Fruit fly (Drosophila melanogaster): ENCODE measurements around the gene CG1317.

The CG1317 gene

DNA sequence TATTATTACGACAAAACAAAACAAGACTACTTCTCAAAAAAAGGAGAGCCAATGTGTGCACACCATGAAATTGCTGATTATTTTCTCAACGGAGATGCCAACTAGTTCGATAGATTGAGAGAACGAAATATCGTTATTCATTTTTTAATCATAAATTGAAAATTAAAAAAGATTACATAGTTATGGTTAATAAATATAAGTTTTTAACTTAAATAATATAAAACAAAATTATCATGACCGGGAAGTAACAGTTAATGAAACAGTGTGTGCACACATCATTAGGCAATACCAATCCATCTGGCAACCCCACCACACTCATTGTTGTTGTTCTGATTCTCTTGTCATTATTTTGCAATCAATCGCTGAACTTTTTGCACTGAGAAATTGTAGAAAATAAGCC lies at the start of gene CG1317, which contains the start of gene CG8993:
CG1317 (minus strand) TSS at position 58 of the 400 bp plus-strand sequence.
CG8993 (plus strand) TSS at position 318 of the 400 bp plus-strand sequence.
- TF ChIP-seq EcR (GFP tag; optimal IDR thresholded peaks at IDR 0.05) (no peak), usp (GFP tag; optimal IDR thresholded peaks at IDR 0.05) (no peak), Dll (optimal IDR thresholded peaks at IDR 0.05) (no peak), psq (optimal IDR thresholded peaks at IDR 0.05) (no peak), CG8478 (optimal IDR thresholded peaks at IDR 0.05) (no peak), pan (optimal IDR thresholded peaks at IDR 0.05) (no peak)

- TF ChIP-seq Dll (optimal IDR thresholded peaks at IDR 0.05) (no peak), pan (optimal IDR thresholded peaks at IDR 0.05) (no peak), CG8478 (optimal IDR thresholded peaks at IDR 0.05) (no peak), psq (optimal IDR thresholded peaks at IDR 0.05) (no peak), EcR (GFP tag; optimal IDR thresholded peaks at IDR 0.05) (no peak), usp (GFP tag; optimal IDR thresholded peaks at IDR 0.05) (no peak)
Observed at dm6 chr3L:2421138-2421537, 49.4 kb upstream of the CG1317 start.

- no peak for TF ChIP-seq usp (GFP tag; optimal IDR thresholded peaks at IDR 0.05)
- no peak for TF ChIP-seq EcR (GFP tag; optimal IDR thresholded peaks at IDR 0.05)
- no peak for TF ChIP-seq pan (optimal IDR thresholded peaks at IDR 0.05)
- TF ChIP-seq CG8478 (optimal IDR thresholded peaks at IDR 0.05), result no peak
- TF ChIP-seq Dll (optimal IDR thresholded peaks at IDR 0.05), result no peak
- no peak for TF ChIP-seq psq (optimal IDR thresholded peaks at IDR 0.05)
Observed at dm6 chr3L:2418769-2419168, 47.0 kb upstream of the CG1317 start.

DNA sequence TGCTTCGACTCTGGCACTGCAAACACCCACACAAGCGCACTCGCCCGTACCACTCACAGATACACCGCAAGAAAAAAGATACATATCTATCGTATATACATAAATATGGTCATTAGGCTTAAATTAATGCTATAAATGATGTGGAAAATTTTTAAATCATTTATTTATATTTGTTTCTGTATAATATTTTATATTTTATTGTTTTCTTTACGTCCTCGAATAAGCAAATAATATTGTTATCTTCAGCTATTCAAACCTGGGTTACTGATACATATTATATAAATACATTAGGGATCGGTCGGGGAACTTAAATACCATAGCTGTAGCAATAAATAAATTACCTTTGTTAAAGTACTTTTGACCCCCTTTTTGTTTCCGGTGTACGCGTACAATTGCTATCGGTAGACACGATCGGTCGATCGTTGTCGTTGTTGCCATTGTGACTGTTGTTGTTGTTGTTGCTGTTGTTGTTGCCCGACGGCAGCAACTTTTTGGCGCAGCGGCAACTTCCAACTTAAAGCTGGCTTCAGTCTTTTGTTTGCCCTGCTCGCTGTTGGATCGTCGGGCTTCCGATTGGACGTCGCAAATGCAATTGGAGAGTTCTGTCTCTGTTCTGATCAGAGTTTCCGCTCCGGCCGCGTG lies 45.8 kb upstream of the CG1317 start:
- TF ChIP-seq pan (optimal IDR thresholded peaks at IDR 0.05), result peak; percentile 31
- no peak for TF ChIP-seq EcR (GFP tag; optimal IDR thresholded peaks at IDR 0.05)

DNA sequence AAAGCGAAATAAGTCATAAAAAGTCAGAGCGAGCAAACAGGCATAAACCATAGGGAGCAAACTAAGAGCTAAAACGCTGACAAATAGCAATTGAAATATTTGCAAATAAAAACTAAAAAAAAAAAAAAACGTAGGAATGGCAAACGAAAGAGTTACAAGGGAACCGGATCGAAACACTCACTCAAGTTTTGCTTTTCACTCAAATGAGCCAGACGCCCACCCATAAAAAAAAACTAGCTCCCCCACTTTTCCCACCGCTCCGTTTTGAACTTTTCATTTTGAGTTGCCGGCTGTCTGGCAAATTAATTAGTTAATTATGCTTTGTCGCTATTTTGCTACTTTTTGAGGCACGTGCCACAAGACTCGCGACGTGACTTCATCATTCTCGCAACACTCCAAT lies 43.1 kb upstream of the CG1317 start:
- TF ChIP-seq pan (optimal IDR thresholded peaks at IDR 0.05) (no peak), Dll (optimal IDR thresholded peaks at IDR 0.05) (no peak), CG8478 (optimal IDR thresholded peaks at IDR 0.05) (no peak), EcR (GFP tag; optimal IDR thresholded peaks at IDR 0.05) (no peak), usp (GFP tag; optimal IDR thresholded peaks at IDR 0.05) (no peak), psq (optimal IDR thresholded peaks at IDR 0.05) (no peak)

- TF ChIP-seq pan (optimal IDR thresholded peaks at IDR 0.05), result no peak
- TF ChIP-seq psq (optimal IDR thresholded peaks at IDR 0.05), result no peak
- TF ChIP-seq CG8478 (optimal IDR thresholded peaks at IDR 0.05), result no peak
- TF ChIP-seq EcR (GFP tag; optimal IDR thresholded peaks at IDR 0.05), result no peak
- TF ChIP-seq usp (GFP tag; optimal IDR thresholded peaks at IDR 0.05), result no peak
- TF ChIP-seq Dll (optimal IDR thresholded peaks at IDR 0.05), result no peak
Observed at dm6 chr3L:2411564-2412080, 39.9 kb upstream of the CG1317 start.

DNA sequence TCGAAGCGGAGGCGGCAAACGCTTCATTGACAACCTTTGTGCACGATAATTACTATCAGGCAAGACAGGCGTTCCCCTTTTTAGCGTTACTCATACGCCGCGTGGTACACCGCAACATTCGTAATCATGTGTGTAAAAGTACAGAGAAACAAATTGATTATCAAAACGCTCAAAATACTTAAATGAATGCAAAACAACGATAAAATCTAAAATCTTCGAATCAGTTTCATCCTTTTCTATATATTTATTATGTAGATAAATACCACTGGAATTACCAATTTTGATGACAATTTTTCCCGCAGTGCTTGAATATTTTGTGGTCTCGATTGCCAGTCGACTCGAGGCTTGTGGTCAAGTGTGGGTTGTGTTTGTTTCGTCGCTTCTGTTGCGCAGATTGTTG lies 39.1 kb upstream of the CG1317 start:
- TF ChIP-seq usp (GFP tag; optimal IDR thresholded peaks at IDR 0.05) (no peak), psq (optimal IDR thresholded peaks at IDR 0.05) (no peak), Dll (optimal IDR thresholded peaks at IDR 0.05) (no peak), pan (optimal IDR thresholded peaks at IDR 0.05) (no peak), EcR (GFP tag; optimal IDR thresholded peaks at IDR 0.05) (no peak), CG8478 (optimal IDR thresholded peaks at IDR 0.05) (no peak)

- TF ChIP-seq Dll (optimal IDR thresholded peaks at IDR 0.05) (no peak), CG8478 (optimal IDR thresholded peaks at IDR 0.05) (no peak)
Observed at dm6 chr3L:2409289-2409688, 37.5 kb upstream of the CG1317 start.

dm6 chr3L:2407945-2408344 lies 36.2 kb upstream of the CG1317 start:
- TF ChIP-seq pan (optimal IDR thresholded peaks at IDR 0.05), result no peak

- no peak for TF ChIP-seq Dll (optimal IDR thresholded peaks at IDR 0.05)
Observed at dm6 chr3L:2407271-2407670, 35.5 kb upstream of the CG1317 start.

DNA sequence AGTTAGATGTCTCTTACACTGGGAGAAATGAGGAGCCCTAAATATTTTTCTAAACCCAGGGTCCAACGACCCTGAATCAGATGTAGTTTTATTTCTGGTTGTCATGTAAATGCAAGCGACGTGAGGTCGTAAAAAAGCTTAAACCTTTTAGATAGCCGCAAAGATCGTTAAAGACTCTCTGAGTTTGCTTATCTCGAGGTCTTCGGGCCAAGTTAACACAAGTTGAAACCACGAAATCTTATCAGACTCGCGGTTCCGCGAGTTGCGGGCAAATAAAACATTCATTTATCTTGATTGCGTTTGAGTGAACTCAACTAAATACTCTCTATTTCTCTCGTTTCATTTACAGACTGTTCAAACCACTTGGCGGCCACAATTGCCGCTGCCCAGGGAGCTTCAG lies 30.5 kb upstream of the CG1317 start:
- TF ChIP-seq pan (optimal IDR thresholded peaks at IDR 0.05) (no peak), usp (GFP tag; optimal IDR thresholded peaks at IDR 0.05) (no peak), CG8478 (optimal IDR thresholded peaks at IDR 0.05) (no peak), EcR (GFP tag; optimal IDR thresholded peaks at IDR 0.05) (no peak), Dll (optimal IDR thresholded peaks at IDR 0.05) (no peak), psq (optimal IDR thresholded peaks at IDR 0.05) (no peak)

dm6 chr3L:2400227-2400840 lies 28.6 kb upstream of the CG1317 start:
- TF ChIP-seq psq (optimal IDR thresholded peaks at IDR 0.05) (no peak), pan (optimal IDR thresholded peaks at IDR 0.05) (no peak), CG8478 (optimal IDR thresholded peaks at IDR 0.05) (no peak), Dll (optimal IDR thresholded peaks at IDR 0.05) (no peak), EcR (GFP tag; optimal IDR thresholded peaks at IDR 0.05) (no peak), usp (GFP tag; optimal IDR thresholded peaks at IDR 0.05) (no peak)

DNA sequence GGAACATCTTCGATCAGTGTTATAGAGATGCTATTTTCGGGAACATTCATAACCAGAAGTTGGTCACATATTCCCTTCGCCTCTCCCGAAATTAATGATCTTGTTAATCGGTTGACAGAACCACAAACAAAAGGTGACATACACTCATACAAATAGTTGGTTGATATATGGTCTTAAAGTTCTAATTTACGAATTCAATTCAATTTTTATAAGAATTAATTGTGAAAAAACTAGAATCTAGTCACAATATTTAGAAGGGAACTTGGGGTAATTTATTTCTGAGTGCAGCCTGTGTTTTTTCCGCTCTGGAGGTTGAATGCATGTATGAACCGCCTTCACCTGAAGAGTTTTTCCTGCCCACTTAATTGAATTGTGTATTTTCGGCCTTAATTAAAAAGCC lies 28.0 kb upstream of the CG1317 start:
- TF ChIP-seq usp (GFP tag; optimal IDR thresholded peaks at IDR 0.05), result no peak
- TF ChIP-seq CG8478 (optimal IDR thresholded peaks at IDR 0.05), result no peak
- TF ChIP-seq psq (optimal IDR thresholded peaks at IDR 0.05), result no peak
- TF ChIP-seq Dll (optimal IDR thresholded peaks at IDR 0.05), result no peak
- TF ChIP-seq pan (optimal IDR thresholded peaks at IDR 0.05), result no peak
